Fruit fly (Drosophila melanogaster): ENCODE measurements around the gene CG34376.

The CG34376 gene

DNA sequence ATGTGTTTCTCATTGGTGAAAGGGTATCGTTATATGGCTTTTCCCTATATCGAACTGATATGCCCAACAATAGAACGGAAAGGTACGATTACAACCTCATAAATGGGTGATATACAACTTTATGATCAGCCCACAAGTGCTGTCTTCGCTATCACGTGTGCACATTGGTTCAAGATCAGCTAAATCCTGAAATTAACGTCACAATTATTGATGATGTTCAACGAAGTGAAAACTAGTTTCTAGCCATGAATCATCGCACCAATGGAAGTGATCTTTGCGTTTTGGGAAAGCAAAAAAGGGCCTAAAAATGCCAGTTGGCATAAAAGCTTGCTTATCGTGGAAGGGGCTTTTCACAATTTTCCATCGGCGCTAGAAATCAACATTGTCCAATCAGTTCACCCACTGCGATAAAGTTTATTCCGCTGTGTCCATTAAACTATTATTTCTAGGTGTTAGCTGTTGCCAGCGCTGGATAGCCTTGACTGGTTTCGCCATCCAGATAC is 16.8 kb downstream of the CG34376 start, which contains the start of gene CG7054 (continued):
- TF ChIP-seq prd (optimal IDR thresholded peaks at IDR 0.05): no peak
- no peak for TF ChIP-seq prd (GFP tag; IDR thresholded peaks at IDR 0.05)
- no peak for TF ChIP-seq nerfin-1 (tag; optimal IDR thresholded peaks at IDR 0.05)
- peak in 1 of 2 experiments; percentile 44 for TF ChIP-seq Hr51 (GFP tag; optimal IDR thresholded peaks at IDR 0.05)
- TF ChIP-seq Dbx (GFP tag; IDR thresholded peaks at IDR 0.05): 0 out of 3 replicates have a peak, but pooled peaks have one; percentile 23
- TF ChIP-seq row (GFP tag; IDR thresholded peaks at IDR 0.05): peak; percentile 47; the same call in 2 of the 3 replicates
- TF ChIP-seq BtbVII (GFP tag; optimal IDR thresholded peaks at IDR 0.05): peak; percentile 47
- peak; percentile 21 for TF ChIP-seq Fer1 (GFP tag; optimal IDR thresholded peaks at IDR 0.05)
- peak; percentile 84 for TF ChIP-seq exex (tag; optimal IDR thresholded peaks at IDR 0.05)
- peak; percentile 32 for TF ChIP-seq shn (GFP tag; optimal IDR thresholded peaks at IDR 0.05)
- TF ChIP-seq unpg (GFP tag; optimal IDR thresholded peaks at IDR 0.05): peak; percentile 22
- no peak for TF ChIP-seq crol (GFP tag; IDR thresholded peaks at IDR 0.05)
- peak; percentile 14 for TF ChIP-seq CG10147 (GFP tag; optimal IDR thresholded peaks at IDR 0.05)
- peak; percentile 42 for TF ChIP-seq odd (GFP tag; optimal IDR thresholded peaks at IDR 0.05)
- peak; percentile 25 for TF ChIP-seq YL-1 (GFP tag; optimal IDR thresholded peaks at IDR 0.05)
- peak; percentile 56 for TF ChIP-seq HmgZ (tag; optimal IDR thresholded peaks at IDR 0.05)
- TF ChIP-seq Med (GFP tag): peak; percentile 74
- peak; percentile 64 for TF ChIP-seq CG12071 (GFP tag; optimal IDR thresholded peaks at IDR 0.05)
- TF ChIP-seq CrebB (tag; optimal IDR thresholded peaks at IDR 0.05): peak; percentile 37
- TF ChIP-seq CG13424 (tag; optimal IDR thresholded peaks at IDR 0.05): peak; percentile 27
- TF ChIP-seq HLH3B (GFP tag; IDR thresholded peaks at IDR 0.05): no peak
- peak; percentile 3 for TF ChIP-seq Nf-YC (tag; optimal IDR thresholded peaks at IDR 0.05)
- no peak for TF ChIP-seq H2.0 (GFP tag; IDR thresholded peaks at IDR 0.05)
- TF ChIP-seq MTF-1 (GFP tag; optimal IDR thresholded peaks at IDR 0.05; ENCODE audit: borderline replicate concordance): peak; percentile 31
- TF ChIP-seq Rfx (GFP tag; IDR thresholded peaks at IDR 0.05): peak; percentile 17; the same call in 1 of the 2 replicates
- no peak for TF ChIP-seq Dll (GFP tag; IDR thresholded peaks at IDR 0.05; ENCODE audit: partially characterized antibody)
- peak; percentile 63 for TF ChIP-seq caup (GFP tag; optimal IDR thresholded peaks at IDR 0.05; ENCODE audit: severe bottlenecking)
- no peak for TF ChIP-seq lbe (GFP tag; optimal IDR thresholded peaks at IDR 0.05)
- TF ChIP-seq Doc3 (GFP tag; IDR thresholded peaks at IDR 0.05; ENCODE audit: partially characterized antibody): 0 out of 3 replicates have a peak, but pooled peaks have one; percentile 18
- TF ChIP-seq CG12219 (GFP tag; optimal IDR thresholded peaks at IDR 0.05): peak; percentile 9
- TF ChIP-seq cad (GFP tag; optimal IDR thresholded peaks at IDR 0.05): no peak
- TF ChIP-seq CG13894 (tag; optimal IDR thresholded peaks at IDR 0.05): peak; percentile 88
- TF ChIP-seq CG43689 (GFP tag; IDR thresholded peaks at IDR 0.05): no peak
- TF ChIP-seq Eip74EF (GFP tag; optimal IDR thresholded peaks at IDR 0.05): peak in 1 of 2 experiments; percentile 43
- peak; percentile 42 for TF ChIP-seq CG15514 (GFP tag; optimal IDR thresholded peaks at IDR 0.05)
- peak; percentile 45 for TF ChIP-seq CG13296 (GFP tag; optimal IDR thresholded peaks at IDR 0.05)
- TF ChIP-seq CG6854 (GFP tag; optimal IDR thresholded peaks at IDR 0.05): peak; percentile 17
- TF ChIP-seq CG32532 (GFP tag; IDR thresholded peaks at IDR 0.05): peak; percentile 37; the same call in 1 of the 2 replicates
- TF ChIP-seq CG10321 (GFP tag; IDR thresholded peaks at IDR 0.05): 0 out of 2 replicates have a peak, but pooled peaks have one; percentile 20
- TF ChIP-seq org-1 (GFP tag; optimal IDR thresholded peaks at IDR 0.05): no peak
- TF ChIP-seq sim (GFP tag; IDR thresholded peaks at IDR 0.05): no peak
- peak; percentile 13 for TF ChIP-seq CG1233 (GFP tag; optimal IDR thresholded peaks at IDR 0.05)
- no peak for TF ChIP-seq CG11093 (GFP tag; IDR thresholded peaks at IDR 0.05)
- TF ChIP-seq lab (GFP tag; optimal IDR thresholded peaks at IDR 0.05): peak; percentile 50
- peak; percentile 35 for TF ChIP-seq grau (tag; optimal IDR thresholded peaks at IDR 0.05)
- TF ChIP-seq CG11696 (GFP tag; IDR thresholded peaks at IDR 0.05): no peak
- no peak for TF ChIP-seq CG33557 (GFP tag; optimal IDR thresholded peaks at IDR 0.05)
- peak; percentile 10 for TF ChIP-seq Xbp1 (GFP tag; optimal IDR thresholded peaks at IDR 0.05)
- peak; percentile 6 for TF ChIP-seq CG4328 (GFP tag; optimal IDR thresholded peaks at IDR 0.05)
